Worm (Caenorhabditis elegans) whole organism, L3 larva: ENCODE measurements around the gene str-44.

Source experiments
- ZK546.5 ChIP-seq: sonication (generic microtip); optimal IDR thresholded peaks from 2 replicates; lab custom pipeline; 2017; ENCODE audit warnings: missing biosample characterization, missing genetic modification characterization
- ceh-16 ChIP-seq: sonication (generic microtip); optimal IDR thresholded peaks from 2 replicates; lab custom pipeline; 2017; ENCODE audit warnings: missing biosample characterization, missing genetic modification characterization
- ceh-28 ChIP-seq: fragments of 150-350 bp; optimal IDR thresholded peaks from 2 replicates; lab custom pipeline; 2014; ENCODE audit warnings: missing biosample characterization, missing genetic modification reagents, missing genetic modification characterization
- ceh-9 ChIP-seq: sonication (generic microtip); optimal IDR thresholded peaks from 2 replicates; lab custom pipeline; 2018; ENCODE audit warnings: missing biosample characterization, missing genetic modification characterization
- egl-5 ChIP-seq: fragments of 150-350 bp; optimal IDR thresholded peaks from 2 replicates; lab custom pipeline; 2017; ENCODE audit warnings: missing biosample characterization, missing genetic modification reagents, missing genetic modification characterization, inconsistent platforms
- elt-1 ChIP-seq: fragments of 150-350 bp; optimal IDR thresholded peaks from 2 replicates; lab custom pipeline; 2014; ENCODE audit warnings: missing biosample characterization, missing genetic modification characterization
- elt-2 ChIP-seq: sonication (generic microtip); optimal IDR thresholded peaks from 2 replicates; lab custom pipeline; 2016; ENCODE audit warnings: missing genetic modification reagents, mild to moderate bottlenecking, missing genetic modification characterization, missing compliant biosample characterization
- elt-3 ChIP-seq, 3 experiments: fragments of 150-350 bp in 1 of 3; sonication (generic microtip) in 2 of 3; optimal IDR thresholded peaks; 2 replicates in 2 of 3; 4 replicates in 1 of 3; lab custom pipeline; 2014 to 2017; ENCODE audit warnings: missing biosample characterization in 3 of 3, missing genetic modification characterization in 3 of 3
- eor-1 ChIP-seq, 2 experiments: fragments of 150-350 bp; optimal IDR thresholded peaks; 2 replicates each; lab custom pipeline; 2014 to 2018; ENCODE audit warnings: missing biosample characterization in 2 of 2, missing genetic modification characterization in 2 of 2
- fkh-10 ChIP-seq: sonication (generic microtip); optimal IDR thresholded peaks from 2 replicates; lab custom pipeline; 2017; ENCODE audit warnings: missing biosample characterization, missing genetic modification reagents, missing genetic modification characterization
- fos-1 ChIP-seq: fragments of 150-350 bp; optimal IDR thresholded peaks from 2 replicates; lab custom pipeline; 2014; ENCODE audit warnings: missing biosample characterization, missing genetic modification characterization
- hmg-11 ChIP-seq: sonication (generic microtip); optimal IDR thresholded peaks from 2 replicates; lab custom pipeline; 2016; ENCODE audit warnings: missing genetic modification characterization, missing compliant biosample characterization
- lin-39 ChIP-seq: fragments of 150-350 bp; optimal IDR thresholded peaks from 2 replicates; lab custom pipeline; 2018; ENCODE audit warnings: missing biosample characterization, missing genetic modification reagents, missing genetic modification characterization
- lsy-12 ChIP-seq: sonication (generic microtip); optimal IDR thresholded peaks from 2 replicates; lab custom pipeline; 2016; ENCODE audit warnings: mild to moderate bottlenecking, missing genetic modification characterization, missing compliant biosample characterization
- mdl-1 ChIP-seq: fragments of 150-350 bp; optimal IDR thresholded peaks from 2 replicates; lab custom pipeline; 2014; ENCODE audit warnings: missing biosample characterization, missing genetic modification characterization
- nfya-1 ChIP-seq: sonication (generic microtip); optimal IDR thresholded peaks from 2 replicates; lab custom pipeline; 2017; ENCODE audit warnings: missing genetic modification characterization, mild to moderate bottlenecking, missing compliant biosample characterization, antibody characterized with exemption, moderate library complexity; ENCODE audit not compliant: insufficient read depth
- nhr-11 ChIP-seq: fragments of 150-350 bp; optimal IDR thresholded peaks from 2 replicates; lab custom pipeline; 2014; ENCODE audit warnings: missing biosample characterization, missing genetic modification characterization
- nhr-12 ChIP-seq: fragments of 150-350 bp; optimal IDR thresholded peaks from 2 replicates; lab custom pipeline; 2014; ENCODE audit warnings: missing biosample characterization, missing genetic modification characterization
- nhr-23 ChIP-seq: fragments of 150-350 bp; optimal IDR thresholded peaks from 2 replicates; lab custom pipeline; 2014; ENCODE audit warnings: missing biosample characterization, missing genetic modification reagents, missing genetic modification characterization
- nhr-237 ChIP-seq: fragments of 150-350 bp; optimal IDR thresholded peaks from 2 replicates; lab custom pipeline; 2014; ENCODE audit warnings: missing biosample characterization, missing genetic modification characterization
- nhr-25 ChIP-seq: sonication (generic microtip); optimal IDR thresholded peaks from 2 replicates; lab custom pipeline; 2017; ENCODE audit warnings: missing biosample characterization, missing genetic modification characterization
- nhr-28 ChIP-seq: fragments of 150-350 bp; optimal IDR thresholded peaks from 2 replicates; lab custom pipeline; 2014; ENCODE audit warnings: missing biosample characterization, missing genetic modification characterization
- nhr-67 ChIP-seq: fragments of 150-350 bp; optimal IDR thresholded peaks from 2 replicates; lab custom pipeline; 2014; ENCODE audit warnings: missing biosample characterization, missing genetic modification characterization
- nhr-76 ChIP-seq: fragments of 150-350 bp; sonication (generic microtip); optimal IDR thresholded peaks from 5 replicates; lab custom pipeline; 2014; ENCODE audit warnings: missing biosample characterization, missing genetic modification characterization
- nhr-77 ChIP-seq: fragments of 150-350 bp; optimal IDR thresholded peaks from 2 replicates; lab custom pipeline; 2014; ENCODE audit warnings: missing biosample characterization, missing genetic modification characterization
- pha-4 ChIP-seq: fragments of 150-350 bp; optimal IDR thresholded peaks from 2 replicates; lab custom pipeline; 2014; ENCODE audit warnings: missing biosample characterization, missing genetic modification reagents, missing genetic modification characterization
- pqm-1 ChIP-seq: fragments of 150-350 bp; optimal IDR thresholded peaks from 2 replicates; lab custom pipeline; 2017; ENCODE audit warnings: missing biosample characterization, missing genetic modification characterization, inconsistent platforms
- sea-2 ChIP-seq: fragments of 150-350 bp; sonication (generic microtip); optimal IDR thresholded peaks from 4 replicates; lab custom pipeline; 2014; ENCODE audit warnings: missing biosample characterization, missing genetic modification reagents, missing genetic modification characterization
- snpc-4 ChIP-seq: fragments of 150-350 bp; optimal IDR thresholded peaks from 2 replicates; lab custom pipeline; 2014; ENCODE audit warnings: missing biosample characterization, missing genetic modification characterization
- tbx-2 ChIP-seq: sonication (generic microtip); optimal IDR thresholded peaks from 2 replicates; lab custom pipeline; 2016; ENCODE audit warnings: mild to moderate bottlenecking, missing genetic modification characterization, missing compliant biosample characterization
- zag-1 ChIP-seq: fragments of 150-350 bp; optimal IDR thresholded peaks from 2 replicates; lab custom pipeline; 2014; ENCODE audit warnings: missing biosample characterization, missing genetic modification characterization
- ztf-4 ChIP-seq: fragments of 150-350 bp; optimal IDR thresholded peaks from 2 replicates; lab custom pipeline; 2014; ENCODE audit warnings: missing biosample characterization, missing genetic modification characterization

Gene str-44

DNA sequence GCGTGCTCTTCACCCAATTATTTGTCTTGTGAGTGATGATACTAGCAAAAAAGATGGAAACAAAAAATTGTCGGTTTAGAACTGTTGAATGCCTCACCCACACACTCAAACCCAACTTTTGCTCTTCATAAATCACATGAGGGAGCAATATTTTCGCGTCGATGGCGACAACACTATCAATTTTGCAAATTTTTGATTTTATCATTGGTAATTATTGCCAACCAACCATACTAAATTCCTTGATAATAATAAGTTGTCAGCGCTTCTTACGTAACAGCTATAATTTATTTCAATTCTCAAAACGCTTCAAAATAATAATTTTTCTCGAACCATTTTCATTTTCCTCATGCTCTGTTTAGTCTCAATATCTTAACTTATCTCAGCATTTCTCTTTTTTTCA lies 35.8 kb downstream of the str-44 start:
- TF ChIP-seq ceh-16: no peak
- no peak for TF ChIP-seq fos-1 (tag; lab: Kevin White, UChicago)
- TF ChIP-seq pqm-1 (tag; lab: Kevin White, UChicago): peak; percentile 27
- TF ChIP-seq elt-2 (tag; lab: Kevin White, UChicago): peak; percentile 62

DNA sequence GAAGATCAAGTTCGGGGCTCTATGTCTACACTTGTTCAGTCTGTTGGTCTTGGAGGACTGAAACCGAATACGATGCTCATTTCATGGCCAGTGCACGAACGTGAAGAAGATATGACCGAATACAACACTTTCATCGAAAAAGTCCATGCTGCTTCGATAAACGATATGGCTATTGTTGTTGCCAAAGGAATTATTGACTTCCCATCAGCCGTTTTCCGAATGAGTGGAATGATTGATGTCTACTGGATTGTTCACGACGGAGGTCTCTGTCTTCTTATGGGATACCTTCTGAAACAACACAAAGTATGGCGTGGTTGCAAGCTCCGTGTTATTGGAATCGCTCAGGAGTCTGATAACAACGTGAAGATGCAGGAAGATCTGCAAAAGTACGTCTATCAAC lies 39.2 kb downstream of the str-44 start:
- TF ChIP-seq nhr-76 (no peak), lsy-12 (tag; lab: Kevin White, UChicago) (no peak), snpc-4 (no peak), sea-2 (GFP tag; lab: Kevin White, UChicago) (no peak), elt-3 (tag; optimal IDR thresholded peaks at IDR 0.05; lab: Kevin White, UChicago) (no peak), nhr-23 (tag; lab: Kevin White, UChicago) (no peak), nhr-28 (no peak), nhr-77 (tag; lab: Kevin White, UChicago) (no peak), eor-1 (tag; optimal IDR thresholded peaks at IDR 0.05; lab: Kevin White, UChicago) (no peak), hmg-11 (tag; lab: Kevin White, UChicago) (no peak), nhr-67 (no peak), fkh-10 (GFP tag; lab: Kevin White, UChicago) (no peak), ceh-28 (tag; lab: Kevin White, UChicago) (no peak), ztf-4 (tag; lab: Kevin White, UChicago) (no peak), elt-2 (tag; lab: Kevin White, UChicago) (no peak), lin-39 (tag; lab: Kevin White, UChicago) (no peak), ceh-9 (tag; lab: Kevin White, UChicago) (no peak)

DNA sequence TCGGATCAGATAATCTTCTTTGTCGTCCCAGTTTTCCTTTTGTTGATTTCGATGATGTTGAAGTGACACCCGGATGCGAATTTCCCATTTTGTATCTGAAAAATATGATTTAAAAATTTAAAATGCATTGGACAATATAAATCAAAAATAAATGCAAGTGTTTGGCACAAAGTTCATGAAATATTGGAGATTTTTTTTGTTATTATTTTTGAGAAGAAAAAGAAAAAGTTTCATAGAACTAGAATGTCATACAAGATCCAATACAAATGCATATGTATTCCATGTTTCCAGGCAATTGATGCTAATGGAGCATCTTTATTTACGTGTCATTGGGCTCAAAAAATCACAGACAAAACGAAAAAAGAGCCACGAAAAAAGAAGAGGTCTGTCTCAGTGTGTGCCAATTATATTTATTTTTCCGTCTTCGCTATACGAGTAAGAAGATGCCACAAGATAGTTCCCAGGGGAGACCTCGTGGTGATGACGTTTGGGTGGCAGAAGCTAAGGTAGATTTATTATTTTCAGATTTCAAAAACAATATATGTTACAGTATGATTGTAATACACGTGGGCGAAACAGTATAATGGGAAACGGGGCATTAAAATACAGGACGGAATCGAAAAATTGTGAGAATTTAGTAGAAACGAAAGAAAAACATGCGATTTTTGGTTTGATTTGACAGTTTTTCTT lies 42.6 kb downstream of the str-44 start, which contains the start of the genes glb-23 and R13A1.1:
TSS of gene glb-23 (minus strand) at position 101 of the 690 bp plus-strand sequence.
TSS of gene R13A1.1 (plus strand) at position 640 of the 690 bp plus-strand sequence.
- TF ChIP-seq pha-4 (tag; lab: Kevin White, UChicago) (no peak), nhr-11 (tag; lab: Kevin White, UChicago) (no peak), nhr-25 (tag; lab: Kevin White, UChicago) (no peak), zag-1 (no peak), egl-5 (tag; lab: Kevin White, UChicago) (no peak), nhr-77 (tag; lab: Kevin White, UChicago) (no peak), nfya-1 (tag; lab: Kevin White, UChicago) (no peak), ceh-28 (tag; lab: Kevin White, UChicago) (no peak), nhr-237 (no peak)
- TF ChIP-seq, all 47 proteins: peak for 0

DNA sequence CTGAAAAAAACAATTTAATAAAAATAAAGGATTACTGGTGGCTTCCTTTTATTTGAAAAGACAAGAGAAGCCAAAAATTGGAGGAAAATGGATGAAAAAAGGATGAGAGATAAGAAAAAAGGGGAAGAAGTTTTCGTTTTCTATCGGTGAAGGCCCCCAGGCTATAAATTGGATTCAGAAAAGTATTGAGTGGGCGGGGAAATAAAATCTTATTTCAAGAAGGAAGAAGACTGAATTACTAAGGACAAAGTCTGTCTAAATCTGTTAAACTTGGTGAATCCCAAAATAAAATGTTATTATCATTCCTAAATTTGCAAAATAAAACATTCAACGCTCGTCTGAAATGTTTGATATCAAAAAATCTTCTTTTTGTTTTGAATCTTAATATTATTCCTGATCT lies 45.1 kb downstream of the str-44 start:
- peak; percentile 18 for TF ChIP-seq fkh-10 (GFP tag; lab: Kevin White, UChicago)
- no peak for TF ChIP-seq mdl-1 (tag; lab: Kevin White, UChicago)

DNA sequence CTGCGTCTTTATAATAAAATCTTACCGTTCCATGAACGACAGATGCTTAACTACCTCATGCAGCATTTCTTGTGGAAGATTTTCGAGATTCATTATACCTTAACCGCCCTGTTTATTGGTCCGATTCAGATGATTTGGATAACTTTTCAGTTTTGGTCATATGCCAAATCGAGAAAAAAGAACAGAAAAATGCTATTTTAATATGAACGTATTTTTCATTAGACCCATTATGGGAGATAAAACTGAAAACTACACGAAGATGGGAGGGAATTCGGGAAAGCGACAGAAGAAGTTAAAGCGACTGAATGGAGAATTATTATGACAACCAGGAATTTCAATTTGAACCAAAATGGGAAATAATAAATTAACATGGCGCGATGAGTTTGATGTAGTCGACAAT lies 50.1 kb downstream of the str-44 start, which contains the start of gene R13A1.10:
TSS of gene R13A1.10 (minus strand) at position 101 of the 400 bp plus-strand sequence.
- TF ChIP-seq nhr-12 (tag; lab: Kevin White, UChicago): no peak
- TF ChIP-seq ZK546.5 (tag; lab: Kevin White, UChicago): no peak
- no peak for TF ChIP-seq nfya-1 (tag; lab: Kevin White, UChicago)
- no peak for TF ChIP-seq tbx-2
- TF ChIP-seq elt-1 (tag; lab: Kevin White, UChicago): no peak
- no peak for TF ChIP-seq nhr-67
- no peak for TF ChIP-seq eor-1 (tag; optimal IDR thresholded peaks at IDR 0.05; lab: Kevin White, UChicago)
